Fruit fly (Drosophila melanogaster) whole organism, embryonic: ENCODE data around the gene CG6766.

Source experiments
- Abd-B ChIP-seq: fragments of 200-800 bp; sonication (Bioruptor generic); optimal IDR thresholded peaks from 2 replicates; lab custom pipeline; 2018; ENCODE audit warnings: missing biosample characterization, mild to moderate bottlenecking, missing genetic modification characterization, moderate library complexity
- Bdp1 ChIP-seq: fragments of 200-800 bp; sonication (Bioruptor generic); optimal IDR thresholded peaks from 3 replicates; lab custom pipeline; 2016; ENCODE audit warnings: missing biosample characterization, missing genetic modification characterization
- Blimp-1 ChIP-seq: fragments of 200-800 bp; sonication (Bioruptor generic); optimal IDR thresholded peaks from 3 replicates; lab custom pipeline; 2018; ENCODE audit warnings: missing biosample characterization, missing genetic modification characterization, mild to moderate bottlenecking, moderate library complexity, missing genetic modification reagents
- CG10321 ChIP-seq: fragments of 200-800 bp; sonication (Bioruptor generic); IDR thresholded peaks from 2 replicates; pipeline ENCODE4 v1.3.6; 2022; ENCODE audit warnings: missing biosample characterization, missing genetic modification characterization
- CG10431 ChIP-seq: fragments of 200-800 bp; sonication (Bioruptor generic); optimal IDR thresholded peaks from 3 replicates; lab custom pipeline; 2018; ENCODE audit warnings: missing biosample characterization, mild to moderate bottlenecking, missing genetic modification characterization
- CG10654 ChIP-seq: fragments of 200-800 bp; sonication (Bioruptor generic); optimal IDR thresholded peaks from 2 replicates; lab custom pipeline; 2016; ENCODE audit warnings: missing biosample characterization, missing genetic modification characterization
- CG11456 ChIP-seq: fragments of 200-800 bp; sonication (Bioruptor generic); IDR thresholded peaks from 3 replicates; pipeline ENCODE4 v1.3.6; 2022; ENCODE audit warnings: missing biosample characterization, missing genetic modification characterization
- CG12155 ChIP-seq: fragments of 200-800 bp; sonication (Bioruptor generic); optimal IDR thresholded peaks from 3 replicates; lab custom pipeline; 2016; ENCODE audit warnings: missing biosample characterization, missing genetic modification characterization
- CG15073 ChIP-seq: fragments of 200-800 bp; sonication (Bioruptor generic); optimal IDR thresholded peaks from 2 replicates; lab custom pipeline; 2016; ENCODE audit warnings: missing biosample characterization, missing genetic modification characterization
- CG16779 ChIP-seq: fragments of 200-800 bp; sonication (Bioruptor generic); IDR thresholded peaks from 2 replicates; pipeline ENCODE4 v1.3.6; 2022; ENCODE audit warnings: missing biosample characterization, missing genetic modification characterization
- CG16813 ChIP-seq: fragments of 200-800 bp; sonication (Bioruptor generic); IDR thresholded peaks from 3 replicates; pipeline ENCODE4 v1.3.6; 2022; ENCODE audit warnings: missing biosample characterization, missing genetic modification characterization; ENCODE audit not compliant: partially characterized antibody
- CG18262 ChIP-seq: fragments of 200-800 bp; optimal IDR thresholded peaks from 3 replicates; lab custom pipeline; 2019; ENCODE audit warnings: missing biosample characterization, mild to moderate bottlenecking, missing genetic modification characterization, moderate library complexity
- CG2678 ChIP-seq: fragments of 200-800 bp; sonication (Bioruptor generic); optimal IDR thresholded peaks from 3 replicates; lab custom pipeline; 2019; ENCODE audit warnings: missing biosample characterization, mild to moderate bottlenecking, missing genetic modification characterization, moderate library complexity
- CG31365 ChIP-seq: fragments of 200-800 bp; sonication (Bioruptor generic); optimal IDR thresholded peaks from 2 replicates; lab custom pipeline; 2018; ENCODE audit warnings: missing biosample characterization, mild to moderate bottlenecking, missing genetic modification characterization
- CG3281 ChIP-seq: fragments of 200-800 bp; sonication (Bioruptor generic); optimal IDR thresholded peaks from 3 replicates; lab custom pipeline; 2017; ENCODE audit warnings: missing biosample characterization, mild to moderate bottlenecking, missing genetic modification characterization
- CG34422 ChIP-seq: fragments of 200-800 bp; sonication (Bioruptor generic); IDR thresholded peaks from 3 replicates; pipeline ENCODE4 v1.3.6; 2022; ENCODE audit warnings: missing biosample characterization, missing genetic modification characterization
- CG3847 ChIP-seq: fragments of 200-800 bp; sonication (Bioruptor generic); IDR thresholded peaks from 2 replicates; pipeline ENCODE4 v1.3.6; 2022; ENCODE audit warnings: missing biosample characterization, missing genetic modification characterization
- CG7357 ChIP-seq: fragments of 200-800 bp; sonication (Bioruptor generic); IDR thresholded peaks from 3 replicates; pipeline ENCODE4 v1.3.6; 2022; ENCODE audit warnings: missing biosample characterization, missing genetic modification characterization
- CG7786 ChIP-seq: fragments of 200-800 bp; sonication (Bioruptor generic); optimal IDR thresholded peaks from 2 replicates; lab custom pipeline; 2016; ENCODE audit warnings: missing biosample characterization, missing genetic modification characterization
- CG9817 ChIP-seq: fragments of 200-800 bp; sonication (Bioruptor generic); optimal IDR thresholded peaks from 2 replicates; lab custom pipeline; 2018; ENCODE audit warnings: missing biosample characterization, mild to moderate bottlenecking, missing genetic modification characterization, moderate library complexity
- D19A ChIP-seq: fragments of 200-800 bp; optimal IDR thresholded peaks from 3 replicates; lab custom pipeline; 2019; ENCODE audit warnings: missing biosample characterization, mild to moderate bottlenecking, missing genetic modification characterization, moderate library complexity
- Dip2 ChIP-seq: fragments of 200-800 bp; sonication (Bioruptor generic); IDR thresholded peaks from 2 replicates; pipeline ENCODE4 v1.3.6; 2022; ENCODE audit warnings: missing biosample characterization, missing genetic modification characterization
- Drgx ChIP-seq: fragments of 200-800 bp; sonication (Bioruptor generic); IDR thresholded peaks from 2 replicates; pipeline ENCODE4 v1.3.6; 2022; ENCODE audit warnings: missing biosample characterization, missing genetic modification characterization
- Gug ChIP-seq: fragments of 200-800 bp; sonication (Bioruptor generic); IDR thresholded peaks from 4 replicates; pipeline ENCODE4 v1.3.6; 2022; ENCODE audit warnings: missing biosample characterization, missing genetic modification characterization
- Hsf ChIP-seq: fragments of 200-800 bp; sonication (Bioruptor generic); optimal IDR thresholded peaks from 3 replicates; lab custom pipeline; 2016; ENCODE audit warnings: missing biosample characterization, missing genetic modification characterization
- Mad ChIP-seq: fragments of 200-800 bp; sonication (Bioruptor generic); optimal IDR thresholded peaks from 2 replicates; lab custom pipeline; 2016; ENCODE audit warnings: missing biosample characterization, missing genetic modification characterization
- Meics ChIP-seq: fragments of 200-800 bp; sonication (Bioruptor generic); optimal IDR thresholded peaks from 2 replicates; lab custom pipeline; 2017; ENCODE audit warnings: missing biosample characterization, mild to moderate bottlenecking, missing genetic modification characterization
- Nf-YB ChIP-seq: fragments of 200-800 bp; sonication (Bioruptor generic); optimal IDR thresholded peaks from 3 replicates; lab custom pipeline; 2019; ENCODE audit warnings: missing biosample characterization, mild to moderate bottlenecking, missing genetic modification characterization, moderate library complexity
- amos ChIP-seq: fragments of 200-800 bp; sonication (Bioruptor generic); IDR thresholded peaks from 2 replicates; pipeline ENCODE4 v1.3.6; 2022; ENCODE audit warnings: missing biosample characterization, missing genetic modification characterization; ENCODE audit not compliant: partially characterized antibody
- cato ChIP-seq: fragments of 200-800 bp; sonication (Bioruptor generic); optimal IDR thresholded peaks from 2 replicates; lab custom pipeline; 2016; ENCODE audit warnings: missing biosample characterization, missing genetic modification characterization, borderline replicate concordance
- crol ChIP-seq: fragments of 200-800 bp; sonication (Bioruptor generic); IDR thresholded peaks from 2 replicates; pipeline ENCODE4 v1.3.6; 2022; ENCODE audit warnings: missing biosample characterization, missing genetic modification characterization
- fd64A ChIP-seq: fragments of 200-800 bp; sonication (Bioruptor generic); optimal IDR thresholded peaks from 3 replicates; lab custom pipeline; 2018; ENCODE audit warnings: missing biosample characterization, mild to moderate bottlenecking, missing genetic modification characterization
- h ChIP-seq: fragments of >200 bp; optimal IDR thresholded peaks from 2 replicates; lab custom pipeline; 2017
- hb ChIP-seq: fragments of 200-800 bp; sonication (Bioruptor generic); IDR thresholded peaks from 3 replicates; pipeline ENCODE4 v1.3.6; 2022; ENCODE audit warnings: missing biosample characterization, missing genetic modification characterization; ENCODE audit not compliant: partially characterized antibody
- hbn ChIP-seq: fragments of 200-800 bp; sonication (Bioruptor generic); IDR thresholded peaks from 2 replicates; pipeline ENCODE4 v1.3.6; 2022; ENCODE audit warnings: missing biosample characterization, missing genetic modification characterization; ENCODE audit not compliant: partially characterized antibody
- hth ChIP-seq: fragments of >200 bp; optimal IDR thresholded peaks from 2 replicates; lab custom pipeline; 2017; ENCODE audit warnings: inconsistent platforms
- lov ChIP-seq, 2 experiments: fragments of 200-800 bp in 1 of 2; fragments of >200 bp in 1 of 2; sonication (Bioruptor generic) in 1 of 2; IDR thresholded peaks in 1 of 2; optimal IDR thresholded peaks in 1 of 2; 2 replicates in 1 of 2; 3 replicates in 1 of 2; pipeline versions ENCODE4 v1.3.6 to Lab custom; 2017 to 2022; ENCODE audit warnings: missing biosample characterization in 1 of 2, missing genetic modification characterization in 1 of 2
- luna ChIP-seq: fragments of 200-800 bp; sonication (Bioruptor generic); optimal IDR thresholded peaks from 2 replicates; lab custom pipeline; 2016; ENCODE audit warnings: missing biosample characterization, missing genetic modification characterization
- mirr ChIP-seq: fragments of 200-800 bp; sonication (Bioruptor generic); optimal IDR thresholded peaks from 3 replicates; lab custom pipeline; 2018; ENCODE audit warnings: missing biosample characterization, mild to moderate bottlenecking, missing genetic modification characterization
- run ChIP-seq: fragments of 200-800 bp; sonication (Bioruptor generic); optimal IDR thresholded peaks from 3 replicates; lab custom pipeline; 2018; ENCODE audit warnings: missing biosample characterization, mild to moderate bottlenecking, missing genetic modification characterization
- shn ChIP-seq: fragments of 200-800 bp; sonication (Bioruptor generic); optimal IDR thresholded peaks from 3 replicates; lab custom pipeline; 2016; ENCODE audit warnings: missing biosample characterization, missing genetic modification characterization
- sima ChIP-seq: fragments of 200-800 bp; sonication (Bioruptor generic); optimal IDR thresholded peaks from 2 replicates; lab custom pipeline; 2016; ENCODE audit warnings: missing biosample characterization, missing genetic modification characterization
- slbo ChIP-seq: fragments of 200-800 bp; sonication (Bioruptor generic); IDR thresholded peaks from 2 replicates; pipeline ENCODE4 v1.3.6; 2022; ENCODE audit warnings: missing biosample characterization, missing genetic modification characterization
- sr ChIP-seq: fragments of 200-800 bp; sonication (Bioruptor generic); IDR thresholded peaks from 3 replicates; pipeline ENCODE4 v1.3.6; 2022; ENCODE audit warnings: missing biosample characterization, missing genetic modification characterization
- tio ChIP-seq: fragments of 200-800 bp; sonication (Bioruptor generic); optimal IDR thresholded peaks from 2 replicates; lab custom pipeline; 2017; ENCODE audit warnings: missing biosample characterization, missing genetic modification characterization, inconsistent platforms
- wdn ChIP-seq: fragments of 200-800 bp; sonication (Bioruptor generic); IDR thresholded peaks from 2 replicates; pipeline ENCODE4 v1.3.6; 2022; ENCODE audit warnings: missing biosample characterization, missing genetic modification characterization
- wek ChIP-seq: fragments of 200-800 bp; sonication (Bioruptor generic); optimal IDR thresholded peaks from 3 replicates; lab custom pipeline; 2018; ENCODE audit warnings: missing biosample characterization, mild to moderate bottlenecking, missing genetic modification characterization, moderate library complexity
- wor ChIP-seq: fragments of 200-800 bp; sonication (Bioruptor generic); IDR thresholded peaks from 2 replicates; pipeline ENCODE4 v1.3.6; 2022; ENCODE audit warnings: missing biosample characterization, missing genetic modification characterization
- zf30C ChIP-seq: fragments of 200-800 bp; sonication (Bioruptor generic); optimal IDR thresholded peaks from 3 replicates; lab custom pipeline; 2018; ENCODE audit warnings: missing biosample characterization, mild to moderate bottlenecking, missing genetic modification characterization

The CG6766 gene

DNA sequence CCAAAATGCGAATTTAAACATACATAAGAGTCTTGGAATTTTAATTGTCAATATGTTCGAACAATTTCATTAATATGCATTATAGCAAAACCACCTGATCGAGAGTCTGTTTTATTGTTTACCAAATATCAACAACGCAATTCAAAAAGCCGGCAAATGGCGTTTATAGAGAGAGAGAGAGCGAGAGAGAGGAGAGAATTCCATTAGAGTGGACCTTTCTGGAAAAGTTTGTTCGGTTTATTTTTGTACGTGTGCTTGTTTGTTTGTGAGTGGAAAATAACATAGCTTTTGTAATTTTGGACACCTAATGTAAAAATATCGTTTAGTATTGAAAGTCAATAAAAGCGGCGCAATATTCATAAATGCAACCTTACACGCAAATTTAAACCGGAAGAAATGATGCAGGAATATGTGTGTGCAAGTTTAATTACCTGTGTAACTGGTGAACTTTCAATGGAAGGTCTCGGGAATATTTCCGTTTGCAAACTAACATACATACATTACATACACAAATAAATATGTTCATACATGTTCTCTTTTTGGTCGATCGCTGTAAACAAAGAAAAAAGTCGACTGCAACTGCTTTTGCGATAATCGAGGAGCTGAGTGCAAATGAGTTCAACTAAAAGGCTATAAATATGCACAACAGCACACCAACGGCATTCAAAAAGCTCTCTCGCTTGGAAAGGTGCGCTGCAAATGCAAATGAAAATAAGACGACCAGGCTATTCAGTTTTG, 4.3 kb upstream of the CG6766 start, which contains the start of gene CG6785 (continued):
- TF ChIP-seq mirr (GFP tag; lab: Kevin White, UChicago), result peak; percentile 81
- TF ChIP-seq CG9817, result peak; percentile 56
- TF ChIP-seq CG15073 (GFP tag; lab: Kevin White, UChicago), result peak; percentile 9
- TF ChIP-seq lov (optimal IDR thresholded peaks at IDR 0.05; lab: Kevin White, UChicago), result no peak
- TF ChIP-seq lov (GFP tag; IDR thresholded peaks at IDR 0.05; lab: Robert Waterston, UW), result no peak
- TF ChIP-seq cato (GFP tag; lab: Kevin White, UChicago), result peak; percentile 64
- no peak for TF ChIP-seq hbn (GFP tag; lab: Robert Waterston, UW)
- peak; percentile 50; the same call in 1 of the 3 replicates for TF ChIP-seq CG34422 (GFP tag; lab: Robert Waterston, UW)
- TF ChIP-seq Nf-YB (GFP tag; lab: Kevin White, UChicago), result peak; percentile 80
- peak; percentile 68 for TF ChIP-seq shn
- peak; percentile 58 for TF ChIP-seq CG12155 (GFP tag; lab: Kevin White, UChicago)
- no peak for TF ChIP-seq CG16813 (GFP tag; lab: Robert Waterston, UW)
- no peak for TF ChIP-seq Abd-B
- TF ChIP-seq luna (GFP tag; lab: Kevin White, UChicago), result peak; percentile 28
- peak; percentile 68 for TF ChIP-seq Bdp1
- no peak for TF ChIP-seq hb
- 0 out of 2 replicates have a peak, but pooled peaks have one; percentile 19 for TF ChIP-seq CG16779
- peak; percentile 90 for TF ChIP-seq CG10431 (GFP tag; lab: Kevin White, UChicago)
- TF ChIP-seq CG2678 (tag; lab: Kevin White, UChicago), result peak; percentile 86
- no peak for TF ChIP-seq Dip2
- TF ChIP-seq CG10321, result peak; percentile 54
- TF ChIP-seq Blimp-1 (GFP tag; lab: Kevin White, UChicago), result peak; percentile 72
- TF ChIP-seq Drgx, result peak; percentile 84
- TF ChIP-seq CG7357 (GFP tag; lab: Robert Waterston, UW), result no peak
- peak; percentile 67 for TF ChIP-seq D19A (tag; lab: Kevin White, UChicago)
- TF ChIP-seq wdn (GFP tag; lab: Robert Waterston, UW), result peak; percentile 59; the same call in 1 of the 2 replicates
- no peak for TF ChIP-seq slbo (GFP tag; lab: Robert Waterston, UW)
- TF ChIP-seq hth, result no peak
- TF ChIP-seq CG18262 (tag; lab: Kevin White, UChicago), result peak; percentile 71
- TF ChIP-seq Mad (GFP tag; lab: Kevin White, UChicago), result peak; percentile 70
- peak; percentile 76 for TF ChIP-seq CG3281
- TF ChIP-seq amos (GFP tag; lab: Robert Waterston, UW), result no peak; the same call in 1 of the 2 replicates
- TF ChIP-seq tio (GFP tag; lab: Kevin White, UChicago), result no peak
- TF ChIP-seq zf30C (GFP tag; lab: Kevin White, UChicago), result no peak
- peak; percentile 84 for TF ChIP-seq Meics (GFP tag; lab: Kevin White, UChicago)
- TF ChIP-seq CG10654 (GFP tag; lab: Kevin White, UChicago), result peak; percentile 72
- TF ChIP-seq sr, result peak; percentile 51; the same call in 1 of the 3 replicates
- TF ChIP-seq CG7786 (GFP tag; lab: Kevin White, UChicago), result peak; percentile 69
- TF ChIP-seq sima (GFP tag; lab: Kevin White, UChicago), result peak; percentile 68
- peak; percentile 93 for TF ChIP-seq fd64A (GFP tag; lab: Kevin White, UChicago)
- no peak for TF ChIP-seq CG3847
- no peak for TF ChIP-seq wor
- peak; percentile 68 for TF ChIP-seq Hsf (GFP tag; lab: Kevin White, UChicago)
- TF ChIP-seq wek, result peak; percentile 97
- TF ChIP-seq CG31365 (tag; lab: Kevin White, UChicago), result peak; percentile 85
- no peak for TF ChIP-seq crol
- TF ChIP-seq Gug, result no peak
- peak; percentile 65; the same call in 2 of the 3 replicates for TF ChIP-seq CG11456 (GFP tag; lab: Robert Waterston, UW)
- TF ChIP-seq h (lab: Kevin White, UChicago), result no peak
- TF ChIP-seq run (tag; lab: Kevin White, UChicago), result peak; percentile 88
